Worm (Caenorhabditis elegans): ENCODE measurements around the gene pat-2.
A peak's percentile ranks its signal among the peaks of the same experiment; 100 is the strongest.

Gene pat-2

DNA sequence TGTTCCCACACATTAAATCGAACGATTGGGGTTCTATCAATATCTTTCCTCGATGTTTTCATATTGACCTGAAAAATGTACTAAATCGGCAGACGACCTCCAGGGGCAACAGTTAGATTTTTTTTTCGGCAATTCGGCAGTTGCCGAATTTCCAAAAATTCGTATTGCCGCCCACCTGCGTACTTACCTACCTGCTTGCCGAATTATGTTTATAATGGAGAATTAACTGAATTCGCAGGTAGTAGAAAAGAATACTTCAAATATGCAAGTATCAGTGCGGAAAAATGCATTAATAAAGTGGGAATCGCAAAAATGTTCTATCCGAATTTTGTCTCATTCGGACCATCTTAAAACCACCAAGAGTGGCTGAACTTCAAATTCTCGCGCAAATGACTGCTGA, 51.0 kb downstream of the pat-2 start:
- no peak for TF ChIP-seq dmd-4 (tag; optimal IDR thresholded peaks at IDR 0.05)
- no peak for TF ChIP-seq mab-5 (tag; optimal IDR thresholded peaks at IDR 0.05)
- TF ChIP-seq fos-1 (tag; optimal IDR thresholded peaks at IDR 0.05), result no peak
- TF ChIP-seq nhr-77 (tag; optimal IDR thresholded peaks at IDR 0.05), result no peak
- TF ChIP-seq sem-4 (tag; optimal IDR thresholded peaks at IDR 0.05), result no peak
- TF ChIP-seq elt-3 (tag; optimal IDR thresholded peaks at IDR 0.05), result no peak
- no peak for TF ChIP-seq gmeb-1 (tag; optimal IDR thresholded peaks at IDR 0.05)
- no peak for TF ChIP-seq nhr-237 (tag; optimal IDR thresholded peaks at IDR 0.05)
- no peak for TF ChIP-seq nhr-25 (tag; optimal IDR thresholded peaks at IDR 0.05)
- no peak for TF ChIP-seq lin-13 (GFP tag; optimal IDR thresholded peaks at IDR 0.05)
- TF ChIP-seq nhr-11 (tag; optimal IDR thresholded peaks at IDR 0.05), result no peak
- TF ChIP-seq crh-2 (tag; optimal IDR thresholded peaks at IDR 0.05), result no peak
- no peak for TF ChIP-seq zag-1 (tag; optimal IDR thresholded peaks at IDR 0.05)
- TF ChIP-seq F13H6.1 (tag; optimal IDR thresholded peaks at IDR 0.05), result no peak

DNA sequence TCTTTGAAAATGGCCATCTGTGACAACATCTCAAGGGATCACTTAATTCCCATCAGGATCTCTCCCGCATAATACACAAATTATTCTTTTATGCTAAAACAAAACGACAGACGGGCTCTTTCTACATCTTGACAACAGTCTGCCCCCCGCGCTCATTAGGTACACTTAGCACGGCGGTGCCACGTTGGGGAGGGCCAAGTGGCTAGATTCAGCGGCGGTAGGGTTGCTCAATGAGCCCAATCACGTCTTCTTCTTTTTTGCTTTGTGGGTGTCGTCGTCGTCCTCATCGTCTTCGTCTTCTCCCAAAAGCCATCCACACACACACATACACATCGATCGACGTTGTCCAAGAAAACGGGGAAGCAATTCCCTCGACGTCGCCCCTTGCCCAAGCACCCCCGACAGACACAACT, 54.4 kb downstream of the pat-2 start:
- TF ChIP-seq egl-27 (tag; optimal IDR thresholded peaks at IDR 0.05) (no peak), ztf-1 (GFP tag; conservative IDR thresholded peaks at IDR 0.05) (0 out of 2 replicates have a peak, but pooled peaks have one; percentile 43), crh-2 (tag; optimal IDR thresholded peaks at IDR 0.05) (peak; percentile 18), skn-1 (tag; optimal IDR thresholded peaks at IDR 0.05) (no peak), mab-5 (tag; optimal IDR thresholded peaks at IDR 0.05) (no peak), zag-1 (tag; optimal IDR thresholded peaks at IDR 0.05) (peak; percentile 55), nhr-23 (tag; optimal IDR thresholded peaks at IDR 0.05) (no peak), Y55F3AM.14 (GFP tag; optimal IDR thresholded peaks at IDR 0.05) (peak; percentile 37), nhr-12 (tag; optimal IDR thresholded peaks at IDR 0.05) (no peak), lin-39 (tag; optimal IDR thresholded peaks at IDR 0.05) (peak; percentile 34), mbf-1 (tag; optimal IDR thresholded peaks at IDR 0.05) (no peak), nhr-129 (tag; optimal IDR thresholded peaks at IDR 0.05) (no peak), C34F6.9 (tag; optimal IDR thresholded peaks at IDR 0.05) (no peak), unc-55 (GFP tag; optimal IDR thresholded peaks at IDR 0.05) (peak; percentile 15)

DNA sequence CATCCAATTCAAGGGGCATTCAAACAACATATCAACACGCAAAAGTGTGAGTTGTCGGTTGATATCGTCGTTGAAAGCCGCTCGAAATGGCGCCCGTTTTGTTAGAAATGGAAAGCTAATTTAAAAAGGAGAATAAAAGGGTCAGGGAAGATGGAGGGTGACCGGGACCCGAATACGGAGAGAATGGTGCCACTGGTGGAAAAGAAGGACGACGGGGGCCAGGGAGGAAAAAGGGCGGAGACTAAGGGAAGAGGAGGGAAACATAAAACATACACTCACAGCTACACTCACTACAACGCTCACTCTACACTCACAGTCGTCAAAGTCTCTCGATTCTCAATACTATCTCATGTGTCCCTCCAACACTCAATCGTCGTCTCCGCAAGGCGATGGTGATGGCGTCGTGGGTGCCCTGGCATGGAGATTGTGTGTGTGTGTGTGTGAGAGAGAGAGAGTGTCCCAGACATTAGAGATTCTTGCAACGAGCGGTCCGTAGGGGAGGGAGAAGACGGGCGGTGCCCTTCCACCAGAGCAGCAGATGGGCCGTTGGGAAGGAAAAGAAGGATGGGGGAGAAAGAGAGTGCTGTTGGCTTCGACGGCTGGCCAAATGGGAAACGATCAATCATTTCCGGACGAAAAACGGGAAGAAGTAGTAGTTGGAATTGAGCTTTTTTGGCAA, 55.4 kb downstream of the pat-2 start:
- TF ChIP-seq R02D3.7 (tag; optimal IDR thresholded peaks at IDR 0.05) (no peak), aly-2 (tag; optimal IDR thresholded peaks at IDR 0.05) (no peak), gmeb-1 (tag; optimal IDR thresholded peaks at IDR 0.05) (no peak), sma-9 (GFP tag; optimal IDR thresholded peaks at IDR 0.05) (peak; percentile 76), sma-9 (tag; optimal IDR thresholded peaks at IDR 0.05) (no peak), ztf-11 (tag; optimal IDR thresholded peaks at IDR 0.05) (no peak), ceh-82 (tag; optimal IDR thresholded peaks at IDR 0.05) (no peak), nhr-12 (tag; optimal IDR thresholded peaks at IDR 0.05) (no peak), unc-55 (GFP tag; optimal IDR thresholded peaks at IDR 0.05) (peak; percentile 87), nhr-77 (tag; optimal IDR thresholded peaks at IDR 0.05) (no peak), alr-1 (tag; optimal IDR thresholded peaks at IDR 0.05) (no peak), dmd-4 (tag; optimal IDR thresholded peaks at IDR 0.05) (no peak), unc-39 (tag; optimal IDR thresholded peaks at IDR 0.05) (no peak), nhr-21 (tag; optimal IDR thresholded peaks at IDR 0.05) (peak; percentile 20), skn-1 (tag; optimal IDR thresholded peaks at IDR 0.05) (no peak), nhr-25 (tag; optimal IDR thresholded peaks at IDR 0.05) (peak; percentile 61), zag-1 (tag; optimal IDR thresholded peaks at IDR 0.05) (peak; percentile 95), ama-1 (optimal IDR thresholded peaks at IDR 0.05) (peak; percentile 92), lin-13 (GFP tag; optimal IDR thresholded peaks at IDR 0.05) (peak; percentile 76), mbf-1 (tag; optimal IDR thresholded peaks at IDR 0.05) (no peak), ztf-1 (GFP tag; conservative IDR thresholded peaks at IDR 0.05) (no peak), F13H6.1 (tag; optimal IDR thresholded peaks at IDR 0.05) (peak; percentile 94), lin-11 (tag; optimal IDR thresholded peaks at IDR 0.05) (peak; percentile 68), blmp-1 (tag; optimal IDR thresholded peaks at IDR 0.05; ENCODE audit: insufficient read depth) (peak; percentile 11), crh-2 (tag; optimal IDR thresholded peaks at IDR 0.05) (peak; percentile 68), ceh-16 (tag; optimal IDR thresholded peaks at IDR 0.05) (peak; percentile 78), ZK546.5 (tag; optimal IDR thresholded peaks at IDR 0.05) (no peak), unc-62 (GFP tag; optimal IDR thresholded peaks at IDR 0.05) (no peak), nhr-10 (tag; optimal IDR thresholded peaks at IDR 0.05) (no peak), elt-1 (tag; optimal IDR thresholded peaks at IDR 0.05) (no peak), sem-4 (tag; optimal IDR thresholded peaks at IDR 0.05) (peak; percentile 91), C34F6.9 (tag; optimal IDR thresholded peaks at IDR 0.05) (peak; percentile 90), sma-3 (GFP tag; optimal IDR thresholded peaks at IDR 0.05) (no peak), egl-27 (tag; optimal IDR thresholded peaks at IDR 0.05) (peak; percentile 41), Y55F3AM.14 (GFP tag; optimal IDR thresholded peaks at IDR 0.05) (peak; percentile 20), fos-1 (tag; optimal IDR thresholded peaks at IDR 0.05) (peak; percentile 53), nhr-11 (tag; optimal IDR thresholded peaks at IDR 0.05) (no peak), mdl-1 (tag; optimal IDR thresholded peaks at IDR 0.05) (peak; percentile 4 to 72), snpc-4 (tag; optimal IDR thresholded peaks at IDR 0.05) (no peak), nhr-237 (tag; optimal IDR thresholded peaks at IDR 0.05) (no peak), nhr-129 (tag; optimal IDR thresholded peaks at IDR 0.05) (peak; percentile 95), lin-39 (tag; optimal IDR thresholded peaks at IDR 0.05) (peak; percentile 95), mab-5 (tag; optimal IDR thresholded peaks at IDR 0.05) (peak; percentile 92), ztf-4 (tag; optimal IDR thresholded peaks at IDR 0.05) (peak; percentile 59)
